Worm (Caenorhabditis elegans) whole organism, L1 larva: ENCODE data around the gene srab-12.

Experiments used
- F16B12.6 ChIP-seq: fragments of 150-350 bp; optimal IDR thresholded peaks from 2 replicates; lab custom pipeline; 2014; ENCODE audit warnings: missing biosample characterization, missing genetic modification characterization
- lin-39 ChIP-seq: fragments of 150-350 bp; optimal IDR thresholded peaks from 2 replicates; lab custom pipeline; 2014; ENCODE audit warnings: missing biosample characterization, missing genetic modification reagents, missing genetic modification characterization
- lir-3 ChIP-seq: sonication (generic microtip); optimal IDR thresholded peaks from 2 replicates; lab custom pipeline; 2016; ENCODE audit warnings: mild to moderate bottlenecking, missing genetic modification characterization, moderate library complexity, missing compliant biosample characterization; ENCODE audit not compliant: poor library complexity
- pag-3 ChIP-seq: sonication (generic microtip); optimal IDR thresholded peaks from 2 replicates; lab custom pipeline; 2017; ENCODE audit warnings: missing genetic modification characterization, mild to moderate bottlenecking, missing compliant biosample characterization, antibody characterized with exemption, borderline replicate concordance; ENCODE audit not compliant: insufficient read depth
- snpc-4 ChIP-seq: fragments of 150-350 bp; optimal IDR thresholded peaks from 2 replicates; lab custom pipeline; 2014; ENCODE audit warnings: missing biosample characterization, missing genetic modification characterization
- sptf-1 ChIP-seq: fragments of 150-350 bp; optimal IDR thresholded peaks from 2 replicates; lab custom pipeline; 2014; ENCODE audit warnings: missing biosample characterization, missing genetic modification characterization
- unc-62 ChIP-seq: fragments of 150-350 bp; optimal IDR thresholded peaks from 2 replicates; lab custom pipeline; 2014; ENCODE audit warnings: missing biosample characterization, missing genetic modification reagents, missing genetic modification characterization
- ztf-11 ChIP-seq, 2 experiments: sonication (generic microtip); optimal IDR thresholded peaks; 2 replicates each; lab custom pipeline; 2016 to 2017; ENCODE audit warnings: missing genetic modification characterization in 2 of 2, missing biosample characterization in 1 of 2, missing compliant biosample characterization in 1 of 2
- ztf-4 ChIP-seq: fragments of 150-350 bp; optimal IDR thresholded peaks from 2 replicates; lab custom pipeline; 2014; ENCODE audit warnings: missing biosample characterization, missing genetic modification characterization

- TF ChIP-seq ztf-4 (tag; lab: Kevin White, UChicago) (no peak), snpc-4 (tag; lab: Kevin White, UChicago) (no peak), lir-3 (tag; lab: Kevin White, UChicago) (no peak), pag-3 (tag; lab: Kevin White, UChicago) (no peak), sptf-1 (tag; lab: Kevin White, UChicago) (no peak), unc-62 (GFP tag; lab: Kevin White, UChicago) (no peak), ztf-11 (tag; optimal IDR thresholded peaks at IDR 0.05; lab: Kevin White, UChicago) (no peak), lin-39 (tag; lab: Kevin White, UChicago) (no peak), F16B12.6 (tag; lab: Kevin White, UChicago) (no peak)
These were observed 36.5 kb downstream of the srab-12 start, which contains the start of gene twk-36 for ce11 chrV:17746959-17747358.
